Fruit fly (Drosophila melanogaster) whole organism, wandering third instar larva: Measurements from ENCODE around the gene cyr.

ENCODE experiments used
- Abd-B ChIP-seq: fragments of >200 bp; optimal IDR thresholded peaks from 2 replicates; lab custom pipeline; 2017; ENCODE audit warnings: missing biosample characterization, missing genetic modification characterization
- CG32264 ChIP-seq: fragments of 200-800 bp; sonication (Bioruptor generic); optimal IDR thresholded peaks from 2 replicates; lab custom pipeline; 2016; ENCODE audit warnings: missing biosample characterization, missing genetic modification characterization
- CG9705 ChIP-seq: fragments of 200-800 bp; sonication (Bioruptor generic); optimal IDR thresholded peaks from 2 replicates; lab custom pipeline; 2018; ENCODE audit warnings: missing biosample characterization, mild to moderate bottlenecking, missing genetic modification characterization
- CrebA ChIP-seq: fragments of 200-800 bp; sonication (Bioruptor generic); optimal IDR thresholded peaks from 2 replicates; lab custom pipeline; 2016; ENCODE audit warnings: missing biosample characterization, mild to moderate bottlenecking, missing genetic modification characterization, borderline replicate concordance
- Dfd ChIP-seq: fragments of >200 bp; optimal IDR thresholded peaks from 2 replicates; lab custom pipeline; 2017; ENCODE audit warnings: missing biosample characterization, missing genetic modification characterization
- Dif ChIP-seq: fragments of 200-275, 200-300 bp; sonication (Bioruptor generic); optimal IDR thresholded peaks from 2 replicates; lab custom pipeline; 2018; ENCODE audit warnings: missing biosample characterization, missing genetic modification characterization; ENCODE audit not compliant: partially characterized antibody
- GATAd ChIP-seq: sonication (Bioruptor generic); optimal IDR thresholded peaks from 2 replicates; lab custom pipeline; 2016; ENCODE audit warnings: missing biosample characterization, missing genetic modification characterization
- HLH106 ChIP-seq: fragments of 200-800 bp; optimal IDR thresholded peaks from 3 replicates; lab custom pipeline; 2019; ENCODE audit warnings: missing biosample characterization, mild to moderate bottlenecking, missing genetic modification characterization, moderate library complexity
- Hnf4 ChIP-seq: fragments of 200-800 bp; sonication (Bioruptor generic); optimal IDR thresholded peaks from 2 replicates; lab custom pipeline; 2016; ENCODE audit warnings: missing biosample characterization, mild to moderate bottlenecking, missing genetic modification characterization
- Hr78 ChIP-seq: fragments of >200 bp; optimal IDR thresholded peaks from 2 replicates; lab custom pipeline; 2017; ENCODE audit warnings: missing biosample characterization, missing genetic modification characterization
- Hr83 ChIP-seq: fragments of 200-300 bp; sonication (Bioruptor generic); optimal IDR thresholded peaks from 2 replicates; lab custom pipeline; 2016; ENCODE audit warnings: missing biosample characterization, mild to moderate bottlenecking, missing genetic modification characterization, moderate library complexity; ENCODE audit not compliant: poor library complexity, severe bottlenecking
- Jra ChIP-seq: sonication (Bioruptor generic); optimal IDR thresholded peaks from 2 replicates; lab custom pipeline; 2016; ENCODE audit warnings: missing biosample characterization, missing genetic modification characterization
- Mio ChIP-seq: sonication (Bioruptor generic); optimal IDR thresholded peaks from 2 replicates; lab custom pipeline; 2016; ENCODE audit warnings: missing biosample characterization, missing genetic modification characterization
- Myc ChIP-seq: fragments of >200 bp; optimal IDR thresholded peaks from 2 replicates; lab custom pipeline; 2017
- N ChIP-seq: fragments of >200 bp; optimal IDR thresholded peaks from 2 replicates; lab custom pipeline; 2018; ENCODE audit warnings: missing biosample characterization, missing external identifiers, missing genetic modification characterization
- OdsH ChIP-seq: fragments of 200-800 bp; sonication (Bioruptor generic); optimal IDR thresholded peaks from 2 replicates; lab custom pipeline; 2016; ENCODE audit warnings: missing biosample characterization, mild to moderate bottlenecking, missing genetic modification characterization
- Rel ChIP-seq, 2 experiments: fragments of 200-800 bp; sonication (Bioruptor generic) in 1 of 2; optimal IDR thresholded peaks; 2 replicates in 1 of 2; 3 replicates in 1 of 2; lab custom pipeline; 2016 to 2019; ENCODE audit warnings: mild to moderate bottlenecking in 2 of 2, missing biosample characterization in 2 of 2, missing genetic modification characterization in 2 of 2, moderate library complexity in 1 of 2
- Sp1 ChIP-seq: fragments of 200-800 bp; sonication (Bioruptor generic); optimal IDR thresholded peaks from 3 replicates; lab custom pipeline; 2019; ENCODE audit warnings: missing biosample characterization, mild to moderate bottlenecking, missing genetic modification characterization, moderate library complexity
- Vsx2 ChIP-seq: fragments of 200-300, 225-300 bp; sonication (Bioruptor generic); optimal IDR thresholded peaks from 2 replicates; lab custom pipeline; 2018; ENCODE audit warnings: missing biosample characterization, missing genetic modification characterization; ENCODE audit not compliant: partially characterized antibody
- br ChIP-seq: fragments of 200-800 bp; sonication (Bioruptor generic); optimal IDR thresholded peaks from 2 replicates; lab custom pipeline; 2016; ENCODE audit warnings: missing biosample characterization, missing genetic modification characterization
- brk ChIP-seq: fragments of 200-800 bp; sonication (Bioruptor generic); optimal IDR thresholded peaks from 2 replicates; lab custom pipeline; 2016; ENCODE audit warnings: missing biosample characterization, mild to moderate bottlenecking, missing genetic modification characterization
- dl ChIP-seq, 2 experiments: fragments of 175-275, 200-275 bp in 1 of 2; fragments of 200-275 bp in 1 of 2; sonication (Bioruptor generic); optimal IDR thresholded peaks; lab custom pipeline; 2018; ENCODE audit warnings: mild to moderate bottlenecking in 2 of 2, missing biosample characterization in 2 of 2, missing genetic modification characterization in 2 of 2, moderate library complexity in 2 of 2; ENCODE audit not compliant: partially characterized antibody in 2 of 2, insufficient read depth in 1 of 2
- dmrt93B ChIP-seq: fragments of 200-800 bp; sonication (Bioruptor generic); optimal IDR thresholded peaks from 2 replicates; lab custom pipeline; 2018; ENCODE audit warnings: missing biosample characterization, mild to moderate bottlenecking, missing genetic modification characterization
- dsf ChIP-seq: sonication (Bioruptor generic); optimal IDR thresholded peaks from 2 replicates; lab custom pipeline; 2016; ENCODE audit warnings: missing biosample characterization, missing genetic modification characterization, borderline replicate concordance
- ey ChIP-seq: fragments of 200-800 bp; sonication (Bioruptor generic); optimal IDR thresholded peaks from 2 replicates; lab custom pipeline; 2016; ENCODE audit warnings: missing biosample characterization, missing genetic modification characterization
- foxo ChIP-seq, 2 experiments: fragments of 200-800 bp; sonication (Bioruptor generic); optimal IDR thresholded peaks; 2 replicates in 1 of 2; 3 replicates in 1 of 2; lab custom pipeline; 2016 to 2017; ENCODE audit warnings: missing biosample characterization in 2 of 2, missing genetic modification characterization in 2 of 2
- fru ChIP-seq: fragments of 200-800 bp; sonication (Bioruptor generic); optimal IDR thresholded peaks from 3 replicates; lab custom pipeline; 2016; ENCODE audit warnings: missing biosample characterization, mild to moderate bottlenecking, missing genetic modification characterization
- h ChIP-seq: fragments of 200-800 bp; sonication (Bioruptor generic); optimal IDR thresholded peaks from 3 replicates; lab custom pipeline; 2016; ENCODE audit warnings: missing biosample characterization, mild to moderate bottlenecking, missing genetic modification characterization
- jim ChIP-seq: fragments of 175-275, 200-325 bp; sonication (Bioruptor generic); optimal IDR thresholded peaks from 2 replicates; lab custom pipeline; 2016; ENCODE audit warnings: missing biosample characterization, mild to moderate bottlenecking, missing genetic modification characterization
- lola ChIP-seq: fragments of >200 bp; optimal IDR thresholded peaks from 2 replicates; lab custom pipeline; 2017; ENCODE audit warnings: missing biosample characterization, missing genetic modification characterization
- pan ChIP-seq: fragments of >200 bp; optimal IDR thresholded peaks from 2 replicates; lab custom pipeline; 2017
- psq ChIP-seq: fragments of 200-800 bp; sonication (Bioruptor generic); optimal IDR thresholded peaks from 3 replicates; lab custom pipeline; 2017; ENCODE audit warnings: missing biosample characterization, mild to moderate bottlenecking, missing genetic modification characterization, moderate library complexity
- rgr ChIP-seq: fragments of 200-800 bp; sonication (Bioruptor generic); optimal IDR thresholded peaks from 3 replicates; lab custom pipeline; 2016; ENCODE audit warnings: missing biosample characterization, mild to moderate bottlenecking, missing genetic modification characterization
- sage ChIP-seq: fragments of 200-800 bp; sonication (Bioruptor generic); optimal IDR thresholded peaks from 2 replicates; lab custom pipeline; 2016; ENCODE audit warnings: missing biosample characterization, mild to moderate bottlenecking, missing genetic modification characterization
- sv ChIP-seq: fragments of 200-800 bp; sonication (Bioruptor generic); optimal IDR thresholded peaks from 3 replicates; lab custom pipeline; 2016; ENCODE audit warnings: missing biosample characterization, missing genetic modification characterization
- tai ChIP-seq: sonication (Bioruptor generic); optimal IDR thresholded peaks from 2 replicates; lab custom pipeline; 2016; ENCODE audit warnings: missing biosample characterization, missing genetic modification characterization
- usp ChIP-seq: fragments of >200 bp; optimal IDR thresholded peaks from 2 replicates; lab custom pipeline; 2017; ENCODE audit warnings: missing biosample characterization, missing genetic modification characterization
- woc ChIP-seq: sonication (Bioruptor generic); optimal IDR thresholded peaks from 2 replicates; lab custom pipeline; 2016; ENCODE audit warnings: missing biosample characterization, mild to moderate bottlenecking, missing genetic modification characterization

The cyr gene

DNA sequence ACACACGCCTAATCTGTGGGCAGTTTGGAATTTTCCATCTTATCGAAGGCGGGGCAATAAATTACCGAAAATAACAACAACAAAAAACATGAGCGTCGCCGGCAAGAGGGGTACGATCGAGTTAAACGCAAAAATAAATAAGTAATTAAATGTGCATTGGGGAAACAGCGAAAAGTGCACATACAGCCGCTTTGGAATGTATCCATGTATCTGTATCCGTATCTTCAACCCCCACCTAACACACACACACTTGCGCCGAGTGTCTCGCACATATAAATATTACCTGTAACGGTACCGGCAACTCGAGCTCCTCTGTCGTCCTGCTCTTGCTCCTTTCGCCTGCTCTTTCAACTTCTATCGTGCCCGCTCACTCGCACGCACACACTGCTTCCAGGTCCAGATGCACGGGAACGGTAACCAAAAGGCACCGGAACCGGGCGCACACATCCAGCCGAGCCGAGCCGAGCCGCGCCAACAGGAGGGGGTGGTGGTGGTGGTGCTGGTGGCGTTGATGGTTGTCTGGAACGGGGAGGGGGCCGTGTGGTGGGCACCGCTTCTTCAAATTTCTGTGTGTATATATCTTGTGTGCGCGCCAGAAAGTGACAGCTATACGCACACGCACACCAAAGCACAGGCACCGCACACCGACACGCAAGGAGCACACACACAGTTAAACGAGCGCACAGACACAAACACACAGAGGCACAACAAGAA, 6.0 kb upstream of the cyr start:
- TF ChIP-seq woc (GFP tag; lab: Kevin White, UChicago) = peak; percentile 11
- TF ChIP-seq Vsx2 (GFP tag; lab: Kevin White, UChicago) = no peak
- no peak for TF ChIP-seq CrebA
- TF ChIP-seq usp (GFP tag; lab: Kevin White, UChicago) = no peak
- TF ChIP-seq CG9705 (GFP tag; lab: Kevin White, UChicago) = peak; percentile 39
- TF ChIP-seq Hr78 (GFP tag; lab: Kevin White, UChicago) = peak; percentile 49
- TF ChIP-seq dl (GFP tag; optimal IDR thresholded peaks at IDR 0.05; lab: Kevin White, UChicago; ENCODE audit: insufficient read depth in 1 of 2, partially characterized antibody in 2 of 2) = no peak
- peak; percentile 63 for TF ChIP-seq Abd-B (GFP tag; lab: Kevin White, UChicago)
- peak; percentile 38 for TF ChIP-seq HLH106
- no peak for TF ChIP-seq pan
- TF ChIP-seq tai (GFP tag; lab: Kevin White, UChicago) = no peak
- TF ChIP-seq sage = peak; percentile 19
- peak in 1 of 2 experiments; percentile 67 for TF ChIP-seq foxo (GFP tag; optimal IDR thresholded peaks at IDR 0.05; lab: Kevin White, UChicago)
- TF ChIP-seq Jra (GFP tag; lab: Kevin White, UChicago) = peak; percentile 25
- no peak for TF ChIP-seq dsf
- no peak for TF ChIP-seq Dfd (GFP tag; lab: Kevin White, UChicago)
- TF ChIP-seq GATAd = no peak
- TF ChIP-seq CG32264 (GFP tag; lab: Kevin White, UChicago) = no peak
- TF ChIP-seq Dif (GFP tag; lab: Kevin White, UChicago) = peak; percentile 52
- peak; percentile 72 for TF ChIP-seq rgr
- TF ChIP-seq ey (GFP tag; lab: Kevin White, UChicago) = peak; percentile 63
- TF ChIP-seq fru = peak; percentile 61
- TF ChIP-seq Hnf4 (GFP tag; lab: Kevin White, UChicago) = peak; percentile 40
- no peak for TF ChIP-seq sv (GFP tag; lab: Kevin White, UChicago)
- TF ChIP-seq br (GFP tag; lab: Kevin White, UChicago) = no peak
- peak; percentile 89 for TF ChIP-seq Hr83 (GFP tag; lab: Kevin White, UChicago)
- TF ChIP-seq lola (GFP tag; lab: Kevin White, UChicago) = no peak
- peak; percentile 47 for TF ChIP-seq OdsH (GFP tag; lab: Kevin White, UChicago)
- no peak for TF ChIP-seq Mio (GFP tag; lab: Kevin White, UChicago)
- no peak for TF ChIP-seq Rel (GFP tag; optimal IDR thresholded peaks at IDR 0.05; lab: Kevin White, UChicago)
- TF ChIP-seq Rel (tag; optimal IDR thresholded peaks at IDR 0.05; lab: Kevin White, UChicago) = peak; percentile 34
- peak; percentile 65 for TF ChIP-seq Sp1
- TF ChIP-seq h (GFP tag; lab: Kevin White, UChicago) = peak; percentile 67
- TF ChIP-seq brk (GFP tag; lab: Kevin White, UChicago) = no peak
- TF ChIP-seq Myc (lab: Kevin White, UChicago) = no peak
- no peak for TF ChIP-seq jim (GFP tag; lab: Kevin White, UChicago)
- peak; percentile 29 for TF ChIP-seq psq (GFP tag; lab: Kevin White, UChicago)
- no peak for TF ChIP-seq dmrt93B (GFP tag; lab: Kevin White, UChicago)
- TF ChIP-seq N = peak; percentile 95

DNA sequence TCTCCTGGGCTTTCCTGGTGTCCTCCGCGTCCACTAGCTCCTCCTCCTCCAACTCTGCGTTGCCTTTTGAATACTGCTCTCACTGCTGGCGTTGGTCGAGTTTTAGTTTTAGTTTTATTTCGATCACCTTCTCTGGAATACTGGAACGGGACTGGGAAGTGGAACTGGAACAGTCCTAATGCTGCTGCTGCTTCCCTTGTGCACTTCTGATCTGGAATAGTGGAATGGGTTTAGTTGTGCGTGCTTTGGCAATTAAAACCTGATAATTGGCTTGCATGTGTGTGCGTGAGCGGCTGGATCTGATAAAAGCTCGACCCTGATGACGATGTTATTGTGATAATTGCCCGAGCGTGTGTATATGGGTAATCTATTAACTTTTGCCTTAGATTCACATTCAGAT, 5.2 kb upstream of the cyr start:
- TF ChIP-seq CG32264 (GFP tag; lab: Kevin White, UChicago) = no peak
- TF ChIP-seq, all 38 proteins: peak for 0

DNA sequence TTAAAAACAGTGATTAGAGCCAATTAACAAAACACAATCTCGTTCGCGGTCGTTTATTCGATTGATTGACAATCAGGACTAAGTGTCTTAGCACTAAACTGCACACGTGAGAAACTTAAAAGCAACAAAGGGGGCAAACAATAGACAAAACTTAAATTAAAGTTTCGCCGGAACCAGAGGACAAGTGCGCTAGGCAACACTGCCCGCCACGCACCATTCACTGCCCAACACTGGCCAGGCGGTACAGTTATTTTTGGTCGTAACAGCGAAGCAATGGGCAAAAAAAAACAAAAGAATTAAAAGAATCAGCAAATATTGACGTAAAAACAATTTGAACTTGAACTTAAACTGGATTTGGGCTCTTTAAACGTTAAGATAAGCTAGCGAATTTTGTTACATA, 1.8 kb upstream of the cyr start:
- TF ChIP-seq fru (no peak), lola (GFP tag; lab: Kevin White, UChicago) (no peak), dmrt93B (GFP tag; lab: Kevin White, UChicago) (no peak), brk (GFP tag; lab: Kevin White, UChicago) (no peak), h (GFP tag; lab: Kevin White, UChicago) (no peak), foxo (GFP tag; optimal IDR thresholded peaks at IDR 0.05; lab: Kevin White, UChicago) (no peak), Sp1 (no peak), usp (GFP tag; lab: Kevin White, UChicago) (no peak), jim (GFP tag; lab: Kevin White, UChicago) (no peak), Mio (GFP tag; lab: Kevin White, UChicago) (no peak), Rel (GFP tag; optimal IDR thresholded peaks at IDR 0.05; lab: Kevin White, UChicago) (no peak), Rel (tag; optimal IDR thresholded peaks at IDR 0.05; lab: Kevin White, UChicago) (no peak), psq (GFP tag; lab: Kevin White, UChicago) (no peak), dl (GFP tag; optimal IDR thresholded peaks at IDR 0.05; lab: Kevin White, UChicago; ENCODE audit: insufficient read depth in 1 of 2, partially characterized antibody in 2 of 2) (no peak)
